Worm (Caenorhabditis elegans): ENCODE results near the gene lips-17.

ce11 chrII:7594262-7594661, 13.8 kb upstream of the lips-17 start:
- TF ChIP-seq ZK546.5 (tag; optimal IDR thresholded peaks at IDR 0.05) (no peak), elt-2 (tag; optimal IDR thresholded peaks at IDR 0.05) (no peak), unc-39 (tag; optimal IDR thresholded peaks at IDR 0.05) (no peak), unc-62 (GFP tag; optimal IDR thresholded peaks at IDR 0.05) (no peak), daf-12 (tag; optimal IDR thresholded peaks at IDR 0.05) (no peak), egl-27 (tag; optimal IDR thresholded peaks at IDR 0.05) (no peak), nhr-11 (tag; optimal IDR thresholded peaks at IDR 0.05) (no peak)

Measured in whole organism, L3 larva.